Fruit fly (Drosophila melanogaster): Measurements from ENCODE around the gene CG34164.

DNA sequence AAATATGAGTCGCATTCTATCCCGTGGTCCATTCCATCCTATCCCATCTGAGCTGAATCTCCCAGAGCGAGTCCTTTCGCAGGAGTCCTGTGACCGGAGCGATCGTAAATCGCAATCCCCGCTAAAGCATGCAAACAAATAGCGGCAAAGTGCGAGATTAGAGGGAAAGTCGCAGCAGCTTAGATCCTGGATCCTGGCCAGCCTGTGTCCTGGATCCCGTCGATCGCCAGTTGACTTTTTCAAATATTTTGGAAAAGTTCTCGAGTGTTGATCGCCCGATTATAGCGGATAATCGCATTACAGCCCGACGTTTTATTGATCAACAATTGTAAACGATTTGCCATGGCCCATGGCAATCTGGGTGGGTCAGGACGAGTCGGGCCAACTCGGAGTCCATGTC, 33.0 kb downstream of the CG34164 start:
- TF ChIP-seq Six4 (GFP tag; optimal IDR thresholded peaks at IDR 0.05) (no peak), CG17186 (GFP tag; optimal IDR thresholded peaks at IDR 0.05) (no peak), Camta (GFP tag; optimal IDR thresholded peaks at IDR 0.05) (no peak), rib (GFP tag; IDR thresholded peaks at IDR 0.05) (no peak), nerfin-1 (tag; optimal IDR thresholded peaks at IDR 0.05) (no peak), Adf1 (GFP tag; IDR thresholded peaks at IDR 0.05) (no peak), Gug (GFP tag; IDR thresholded peaks at IDR 0.05) (no peak), CG6854 (GFP tag; optimal IDR thresholded peaks at IDR 0.05) (no peak), p53 (GFP tag; optimal IDR thresholded peaks at IDR 0.05) (no peak), sc (optimal IDR thresholded peaks at IDR 0.05) (no peak), sc (GFP tag; optimal IDR thresholded peaks at IDR 0.05) (no peak), Hr78 (GFP tag; optimal IDR thresholded peaks at IDR 0.05) (no peak), CG7271 (tag; optimal IDR thresholded peaks at IDR 0.05) (no peak), Hsf (GFP tag; optimal IDR thresholded peaks at IDR 0.05) (no peak), CHES-1-like (GFP tag; optimal IDR thresholded peaks at IDR 0.05) (no peak)
